Worm (Caenorhabditis elegans) whole organism, young adult: Measurements from ENCODE around the gene F35H10.3.
A peak's percentile ranks its signal among the peaks of the same experiment; 100 is the strongest.

Experiments used
- B0261.1 ChIP-seq: sonication (generic microtip); optimal IDR thresholded peaks from 2 replicates; lab custom pipeline; 2016; ENCODE audit warnings: mild to moderate bottlenecking, missing genetic modification characterization, moderate library complexity, missing compliant biosample characterization
- B0336.3 ChIP-seq: fragments of 200-800 bp; sonication (Bioruptor generic); IDR thresholded peaks from 2 replicates; pipeline ENCODE4 v1.3.6; 2022; ENCODE audit warnings: missing genetic modification characterization, missing compliant biosample characterization
- D2030.7 ChIP-seq: fragments of 200-800 bp; sonication (Bioruptor generic); IDR thresholded peaks from 2 replicates; pipeline ENCODE4 v1.3.6; 2022; ENCODE audit warnings: missing genetic modification reagents, missing genetic modification characterization, missing compliant biosample characterization
- K11D2.4 ChIP-seq: fragments of 200-800 bp; sonication (Bioruptor generic); IDR thresholded peaks from 2 replicates; pipeline ENCODE4 v1.3.6; 2022; ENCODE audit warnings: missing genetic modification reagents, missing genetic modification characterization, missing compliant biosample characterization
- T07F8.4 ChIP-seq: sonication (generic microtip); optimal IDR thresholded peaks from 2 replicates; lab custom pipeline; 2016; ENCODE audit warnings: mild to moderate bottlenecking, missing genetic modification characterization, moderate library complexity, missing compliant biosample characterization
- Y56A3A.18 ChIP-seq: fragments of 200-800 bp; sonication (Bioruptor generic); IDR thresholded peaks from 2 replicates; pipeline ENCODE4 v1.3.6; 2022; ENCODE audit warnings: missing genetic modification reagents, missing genetic modification characterization, missing compliant biosample characterization
- Y95B8A.8 ChIP-seq: fragments of 200-800 bp; sonication (Bioruptor generic); IDR thresholded peaks from 2 replicates; pipeline ENCODE4 v1.3.6; 2022; ENCODE audit warnings: missing genetic modification reagents, missing genetic modification characterization, missing compliant biosample characterization
- ZK185.1 ChIP-seq: sonication (generic microtip); optimal IDR thresholded peaks from 2 replicates; lab custom pipeline; 2016; ENCODE audit warnings: mild to moderate bottlenecking, missing genetic modification characterization, missing compliant biosample characterization; ENCODE audit not compliant: poor library complexity, severe bottlenecking
- akir-1 ChIP-seq: fragments of 200-800 bp; sonication (Bioruptor generic); optimal IDR thresholded peaks from 2 replicates; lab custom pipeline; 2018; ENCODE audit warnings: mild to moderate bottlenecking, missing genetic modification characterization, moderate library complexity, missing compliant biosample characterization
- ama-1 ChIP-seq, 3 experiments: fragments of 150-350 bp in 1 of 3; sonication (generic microtip) in 2 of 3; optimal IDR thresholded peaks; 2 replicates each; lab custom pipeline; 2014 to 2018; ENCODE audit warnings: missing biosample characterization in 2 of 3, missing genetic modification characterization in 2 of 3, missing genetic modification reagents in 2 of 3
- athp-1 ChIP-seq: sonication (generic microtip); optimal IDR thresholded peaks from 2 replicates; lab custom pipeline; 2017; ENCODE audit warnings: mild to moderate bottlenecking, missing genetic modification characterization, missing compliant biosample characterization
- attf-3 ChIP-seq: fragments of 200-800 bp; sonication (Bioruptor generic); conservative IDR thresholded peaks from 2 replicates; pipeline ENCODE4 v1.3.6; 2022; ENCODE audit warnings: missing genetic modification reagents, missing genetic modification characterization, missing compliant biosample characterization
- attf-6 ChIP-seq: fragments of 200-800 bp; sonication (Bioruptor generic); IDR thresholded peaks from 2 replicates; pipeline ENCODE4 v1.3.6; 2022; ENCODE audit warnings: missing genetic modification reagents, missing genetic modification characterization, missing compliant biosample characterization
- bed-2 ChIP-seq: fragments of 200-800 bp; sonication (Bioruptor generic); IDR thresholded peaks from 2 replicates; pipeline ENCODE4 v1.3.6; 2022; ENCODE audit warnings: missing genetic modification reagents, missing genetic modification characterization, missing compliant biosample characterization
- ccch-3 ChIP-seq: fragments of 200-800 bp; sonication (Bioruptor generic); optimal IDR thresholded peaks from 2 replicates; lab custom pipeline; 2018; ENCODE audit warnings: mild to moderate bottlenecking, missing genetic modification characterization, missing compliant biosample characterization
- ceh-100 ChIP-seq: fragments of 200-800 bp; sonication (Bioruptor generic); IDR thresholded peaks from 2 replicates; pipeline ENCODE4 v1.3.6; 2022; ENCODE audit warnings: missing genetic modification reagents, missing genetic modification characterization, missing compliant biosample characterization
- ceh-27 ChIP-seq: fragments of 200-800 bp; sonication (Bioruptor generic); optimal IDR thresholded peaks from 2 replicates; lab custom pipeline; 2018; ENCODE audit warnings: mild to moderate bottlenecking, missing genetic modification characterization, moderate library complexity, missing compliant biosample characterization
- ceh-58 ChIP-seq: fragments of 200-800 bp; sonication (Bioruptor generic); IDR thresholded peaks from 2 replicates; pipeline ENCODE4 v1.3.6; 2022; ENCODE audit warnings: missing genetic modification characterization, missing compliant biosample characterization
- him-1 ChIP-seq: sonication (generic microtip); optimal IDR thresholded peaks from 2 replicates; lab custom pipeline; 2016; ENCODE audit warnings: missing genotype, missing genetic modification reagents, missing genetic modification characterization, missing compliant biosample characterization
- hsf-1 ChIP-seq: fragments of 200-800 bp; sonication (Bioruptor generic); IDR thresholded peaks from 2 replicates; pipeline ENCODE4 v1.3.6; 2022; ENCODE audit warnings: missing genetic modification reagents, missing genetic modification characterization, missing compliant biosample characterization
- lin-26 ChIP-seq: fragments of 200-800 bp; sonication (Bioruptor generic); IDR thresholded peaks from 2 replicates; pipeline ENCODE4 v1.3.6; 2022; ENCODE audit warnings: missing genetic modification reagents, missing genetic modification characterization, missing compliant biosample characterization
- lin-54 ChIP-seq: fragments of 200-800 bp; sonication (Bioruptor generic); optimal IDR thresholded peaks from 2 replicates; lab custom pipeline; 2018; ENCODE audit warnings: mild to moderate bottlenecking, missing genetic modification characterization, missing compliant biosample characterization
- lsl-1 ChIP-seq: fragments of 200-800 bp; sonication (Bioruptor generic); optimal IDR thresholded peaks from 2 replicates; lab custom pipeline; 2018; ENCODE audit warnings: mild to moderate bottlenecking, missing genetic modification characterization, moderate library complexity, missing compliant biosample characterization
- lsy-27 ChIP-seq: sonication (generic microtip); optimal IDR thresholded peaks from 2 replicates; lab custom pipeline; 2017; ENCODE audit warnings: missing genetic modification characterization, mild to moderate bottlenecking, missing compliant biosample characterization, antibody characterized with exemption, missing genotype, borderline replicate concordance; ENCODE audit not compliant: insufficient read depth
- mcd-1 ChIP-seq: fragments of 200-800 bp; sonication (Bioruptor generic); IDR thresholded peaks from 2 replicates; pipeline ENCODE4 v1.3.6; 2022; ENCODE audit warnings: missing genetic modification reagents, missing genetic modification characterization, missing compliant biosample characterization
- unc-130 ChIP-seq: sonication (generic microtip); optimal IDR thresholded peaks from 2 replicates; lab custom pipeline; 2016; ENCODE audit warnings: missing genetic modification reagents, missing genetic modification characterization, missing compliant biosample characterization
- xnd-1 ChIP-seq: sonication (generic microtip); optimal IDR thresholded peaks from 2 replicates; lab custom pipeline; 2016; ENCODE audit warnings: missing genotype, missing genetic modification reagents, missing genetic modification characterization, missing compliant biosample characterization
- zim-3 ChIP-seq: sonication (generic microtip); optimal IDR thresholded peaks from 2 replicates; lab custom pipeline; 2017; ENCODE audit warnings: mild to moderate bottlenecking, missing genetic modification characterization, moderate library complexity, missing compliant biosample characterization
- ztf-22 ChIP-seq: fragments of 200-800 bp; sonication (Bioruptor generic); optimal IDR thresholded peaks from 2 replicates; lab custom pipeline; 2018; ENCODE audit warnings: mild to moderate bottlenecking, missing genetic modification characterization, moderate library complexity, missing compliant biosample characterization
- ztf-25 ChIP-seq: fragments of 200-800 bp; sonication (Bioruptor generic); IDR thresholded peaks from 2 replicates; pipeline ENCODE4 v1.3.6; 2022; ENCODE audit warnings: missing genetic modification reagents, missing genetic modification characterization, missing compliant biosample characterization
- ztf-26 ChIP-seq: sonication (generic microtip); optimal IDR thresholded peaks from 2 replicates; lab custom pipeline; 2017; ENCODE audit warnings: missing genetic modification characterization, missing compliant biosample characterization
- ztf-3 ChIP-seq: fragments of 200-800 bp; sonication (Bioruptor generic); optimal IDR thresholded peaks from 2 replicates; lab custom pipeline; 2018; ENCODE audit warnings: mild to moderate bottlenecking, missing genetic modification characterization, missing compliant biosample characterization

Gene F35H10.3

DNA sequence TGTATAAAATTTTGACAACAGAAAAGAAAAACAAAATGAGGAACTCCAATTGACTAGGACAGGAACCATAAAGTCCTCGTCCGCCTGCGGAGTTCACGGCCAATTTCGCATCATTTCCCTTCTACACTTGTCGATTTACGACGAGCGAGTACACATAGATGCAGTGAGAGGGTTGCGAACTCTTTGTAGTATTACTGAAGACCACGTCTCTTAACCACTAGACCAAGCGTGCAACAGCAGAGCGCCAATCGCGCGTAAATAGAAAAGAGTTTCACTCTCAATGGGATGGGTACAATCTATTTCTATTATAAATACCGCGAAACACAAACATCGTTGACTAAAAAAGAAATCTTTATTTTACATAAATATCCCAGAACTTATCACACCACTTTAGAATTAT lies 49.6 kb downstream of the F35H10.3 start (continued):
- TF ChIP-seq ZK185.1 (peak; percentile 85), him-1 (tag; lab: Kevin White, UChicago) (peak; percentile 88), lsl-1 (GFP tag; lab: Kevin White, UChicago) (peak; percentile 44), Y56A3A.18 (0 out of 2 replicates have a peak, but pooled peaks have one; percentile 35), bed-2 (no peak), akir-1 (GFP tag; lab: Kevin White, UChicago) (no peak), D2030.7 (GFP tag; lab: Robert Waterston, UW) (peak; percentile 47; the same call in 1 of the 2 replicates), ceh-58 (0 out of 2 replicates have a peak, but pooled peaks have one; percentile 70), attf-6 (GFP tag; lab: Robert Waterston, UW) (0 out of 2 replicates have a peak, but pooled peaks have one; percentile 16), unc-130 (GFP tag; lab: Kevin White, UChicago) (peak; percentile 85), ceh-100 (GFP tag; lab: Robert Waterston, UW) (no peak), mcd-1 (GFP tag; lab: Robert Waterston, UW) (peak; percentile 59; the same call in 1 of the 2 replicates), Y95B8A.8 (peak; percentile 80), K11D2.4 (GFP tag; lab: Robert Waterston, UW) (peak; percentile 33; the same call in 1 of the 2 replicates), ztf-22 (GFP tag; lab: Kevin White, UChicago) (no peak), ztf-3 (GFP tag; lab: Kevin White, UChicago) (no peak), ztf-25 (GFP tag; lab: Robert Waterston, UW) (peak; percentile 44; the same call in 1 of the 2 replicates), ama-1 (optimal IDR thresholded peaks at IDR 0.05; lab: Kevin White, UChicago) (peak; percentile 23), ama-1 (GFP tag; optimal IDR thresholded peaks at IDR 0.05; lab: Kevin White, UChicago) (peak; percentile 46 to 65), xnd-1 (tag; lab: Kevin White, UChicago) (no peak), lin-26 (GFP tag; lab: Robert Waterston, UW) (peak; percentile 84), hsf-1 (GFP tag; lab: Robert Waterston, UW) (no peak), ceh-27 (GFP tag; lab: Kevin White, UChicago) (peak; percentile 70), attf-3 (peak; percentile 67), lin-54 (GFP tag; lab: Kevin White, UChicago) (peak; percentile 63), lsy-27 (peak; percentile 71), ccch-3 (GFP tag; lab: Kevin White, UChicago) (peak; percentile 50), ztf-26 (tag; lab: Kevin White, UChicago) (peak; percentile 42), B0336.3 (GFP tag; lab: Robert Waterston, UW) (peak; percentile 83), B0261.1 (tag; lab: Kevin White, UChicago) (peak; percentile 77), zim-3 (peak; percentile 75), T07F8.4 (tag; lab: Kevin White, UChicago) (peak; percentile 76), athp-1 (tag; lab: Kevin White, UChicago) (peak; percentile 80)
- TF ChIP-seq, all 124 proteins: peak for 79
